Worm (Caenorhabditis elegans) whole organism, L4 larva: ENCODE data around the gene Y42H9AR.1.

Experiments
- F10B5.3 ChIP-seq: sonication (generic microtip); optimal IDR thresholded peaks from 2 replicates; lab custom pipeline; 2016; ENCODE audit warnings: mild to moderate bottlenecking, missing genetic modification characterization, missing compliant biosample characterization
- F44E2.7 ChIP-seq: fragments of 200-800 bp; sonication (Bioruptor generic); IDR thresholded peaks from 2 replicates; pipeline ENCODE4 v2.1.2; 2022; ENCODE audit warnings: missing genetic modification characterization, missing compliant biosample characterization
- F49E8.2 ChIP-seq: sonication (generic microtip); optimal IDR thresholded peaks from 2 replicates; lab custom pipeline; 2016; ENCODE audit warnings: missing compliant biosample characterization, mild to moderate bottlenecking, missing genetic modification characterization, borderline replicate concordance
- T20F7.1 ChIP-seq: fragments of 200-800 bp; sonication (Bioruptor generic); optimal IDR thresholded peaks from 2 replicates; lab custom pipeline; 2018; ENCODE audit warnings: mild to moderate bottlenecking, missing genetic modification characterization, missing compliant biosample characterization
- Y5F2A.4 ChIP-seq: fragments of 200-800 bp; sonication (Bioruptor generic); optimal IDR thresholded peaks from 2 replicates; lab custom pipeline; 2018; ENCODE audit warnings: mild to moderate bottlenecking, missing genetic modification characterization, missing compliant biosample characterization
- aha-1 ChIP-seq: fragments of 150-350 bp; peaks from one replicate; lab custom pipeline; 2014; ENCODE audit warnings: missing biosample characterization, missing genetic modification characterization
- ceh-62 ChIP-seq: sonication (generic microtip); optimal IDR thresholded peaks from 2 replicates; lab custom pipeline; 2017; ENCODE audit warnings: missing biosample characterization, missing genetic modification characterization
- ces-1 ChIP-seq: fragments of 150-350 bp; sonication (generic microtip); optimal IDR thresholded peaks from 4 replicates; lab custom pipeline; 2014; ENCODE audit warnings: missing biosample characterization, missing genetic modification reagents, missing genetic modification characterization
- daf-16 ChIP-seq, 3 experiments: sonication (generic microtip); optimal IDR thresholded peaks; 2 replicates each; lab custom pipeline; 2016 to 2017; ENCODE audit warnings: missing genetic modification characterization in 3 of 3, missing genetic modification reagents in 3 of 3, mild to moderate bottlenecking in 2 of 3, missing compliant biosample characterization in 2 of 3, missing biosample characterization in 1 of 3, moderate library complexity in 1 of 3
- daf-8 ChIP-seq: fragments of 200-800 bp; sonication (Bioruptor generic); IDR thresholded peaks from 2 replicates; pipeline ENCODE4 v1.3.6; 2022; ENCODE audit warnings: missing genetic modification characterization, missing compliant biosample characterization
- dmd-9 ChIP-seq: fragments of 200-800 bp; sonication (Bioruptor generic); IDR thresholded peaks from 2 replicates; pipeline ENCODE4 v1.3.6; 2022; ENCODE audit warnings: missing genetic modification reagents, missing genetic modification characterization, missing compliant biosample characterization
- dve-1 ChIP-seq: sonication (generic microtip); optimal IDR thresholded peaks from 2 replicates; lab custom pipeline; 2017; ENCODE audit warnings: antibody characterized with exemption, mild to moderate bottlenecking, missing genetic modification characterization, missing compliant biosample characterization; ENCODE audit not compliant: insufficient read depth
- egl-43 ChIP-seq: fragments of 200-800 bp; sonication (Bioruptor generic); IDR thresholded peaks from 2 replicates; pipeline ENCODE4 v1.3.6; 2022; ENCODE audit warnings: missing genetic modification reagents, missing genetic modification characterization, missing compliant biosample characterization
- fos-1 ChIP-seq: fragments of 150-350 bp; optimal IDR thresholded peaks from 2 replicates; lab custom pipeline; 2014; ENCODE audit warnings: missing biosample characterization, missing genetic modification characterization
- hlh-11 ChIP-seq: fragments of 200-800 bp; sonication (Bioruptor generic); optimal IDR thresholded peaks from 2 replicates; lab custom pipeline; 2018; ENCODE audit warnings: mild to moderate bottlenecking, missing genetic modification characterization, missing compliant biosample characterization
- jun-1 ChIP-seq: fragments of 150-350 bp; optimal IDR thresholded peaks from 2 replicates; lab custom pipeline; 2014; ENCODE audit warnings: missing biosample characterization, missing genetic modification reagents, missing genetic modification characterization
- lim-7 ChIP-seq: fragments of 200-800 bp; sonication (Bioruptor generic); IDR thresholded peaks from 2 replicates; pipeline ENCODE4 v1.3.6; 2022; ENCODE audit warnings: missing genetic modification characterization, missing compliant biosample characterization
- lin-38 ChIP-seq: fragments of 200-800 bp; sonication (Bioruptor generic); IDR thresholded peaks from 2 replicates; pipeline ENCODE4 v1.3.6; 2022; ENCODE audit warnings: missing genetic modification reagents, missing genetic modification characterization, missing compliant biosample characterization
- lin-39 ChIP-seq: fragments of 150-350 bp; optimal IDR thresholded peaks from 2 replicates; lab custom pipeline; 2014; ENCODE audit warnings: missing biosample characterization, missing genetic modification reagents, missing genetic modification characterization
- lsy-2 ChIP-seq, 2 experiments: fragments of 150-350 bp in 1 of 2; sonication (generic microtip) in 1 of 2; optimal IDR thresholded peaks; 2 replicates each; lab custom pipeline; 2014 to 2017; ENCODE audit warnings: missing biosample characterization in 2 of 2, missing genetic modification characterization in 2 of 2
- madf-9 ChIP-seq: fragments of 200-800 bp; sonication (Bioruptor generic); conservative IDR thresholded peaks from 2 replicates; pipeline ENCODE4 v1.3.6; 2022; ENCODE audit warnings: missing genetic modification reagents, missing genetic modification characterization, missing compliant biosample characterization
- mdl-1 ChIP-seq, 2 experiments: fragments of 150-350 bp in 1 of 2; sonication (generic microtip) in 1 of 2; optimal IDR thresholded peaks; 2 replicates each; lab custom pipeline; 2014 to 2017; ENCODE audit warnings: missing biosample characterization in 2 of 2, missing genetic modification characterization in 2 of 2
- mep-1 ChIP-seq: fragments of 150-350 bp; sonication (generic microtip); optimal IDR thresholded peaks from 3 replicates; lab custom pipeline; 2014; ENCODE audit warnings: missing biosample characterization, missing genetic modification characterization
- mes-2 ChIP-seq: sonication (generic microtip); optimal IDR thresholded peaks from 2 replicates; lab custom pipeline; 2016; ENCODE audit warnings: missing genotype, mild to moderate bottlenecking, missing genetic modification characterization, missing compliant biosample characterization; ENCODE audit not compliant: poor library complexity, severe bottlenecking
- mxl-2 ChIP-seq: fragments of 200-800 bp; sonication (Bioruptor generic); conservative IDR thresholded peaks from 2 replicates; pipeline ENCODE4 v1.3.6; 2022; ENCODE audit warnings: missing genetic modification reagents, missing genetic modification characterization, missing compliant biosample characterization
- nhr-102 ChIP-seq: sonication (generic microtip); optimal IDR thresholded peaks from 2 replicates; lab custom pipeline; 2016; ENCODE audit warnings: mild to moderate bottlenecking, missing genetic modification characterization, moderate library complexity, missing compliant biosample characterization
- nhr-11 ChIP-seq: fragments of 150-350 bp; optimal IDR thresholded peaks from 2 replicates; lab custom pipeline; 2014; ENCODE audit warnings: missing biosample characterization, missing genetic modification characterization
- nhr-111 ChIP-seq: fragments of 200-800 bp; sonication (Bioruptor generic); optimal IDR thresholded peaks from 2 replicates; lab custom pipeline; 2018; ENCODE audit warnings: mild to moderate bottlenecking, missing genetic modification characterization, missing compliant biosample characterization
- nhr-25 ChIP-seq: sonication (generic microtip); optimal IDR thresholded peaks from 2 replicates; lab custom pipeline; 2017; ENCODE audit warnings: missing genetic modification characterization, mild to moderate bottlenecking, missing compliant biosample characterization, antibody characterized with exemption, moderate library complexity, borderline replicate concordance; ENCODE audit not compliant: insufficient read depth
- nhr-28 ChIP-seq: fragments of 150-350 bp; optimal IDR thresholded peaks from 2 replicates; lab custom pipeline; 2014; ENCODE audit warnings: missing biosample characterization, missing genetic modification characterization
- nhr-41 ChIP-seq: fragments of 200-800 bp; sonication (Bioruptor generic); IDR thresholded peaks from 2 replicates; pipeline ENCODE4 v1.3.6; 2022; ENCODE audit warnings: missing genetic modification reagents, missing genetic modification characterization, missing compliant biosample characterization
- nhr-76 ChIP-seq: fragments of 150-350 bp; optimal IDR thresholded peaks from 2 replicates; lab custom pipeline; 2014; ENCODE audit warnings: missing biosample characterization, missing genetic modification characterization
- nhr-77 ChIP-seq: fragments of 150-350 bp; optimal IDR thresholded peaks from 2 replicates; lab custom pipeline; 2014; ENCODE audit warnings: missing biosample characterization, missing genetic modification characterization
- php-3 ChIP-seq: fragments of 200-800 bp; sonication (Bioruptor generic); IDR thresholded peaks from 2 replicates; pipeline ENCODE4 v1.3.6; 2022; ENCODE audit warnings: missing genetic modification reagents, missing genetic modification characterization, missing compliant biosample characterization
- pqm-1 ChIP-seq: sonication (generic microtip); optimal IDR thresholded peaks from 2 replicates; lab custom pipeline; 2017; ENCODE audit warnings: missing biosample characterization, missing genetic modification characterization
- saeg-2 ChIP-seq: fragments of 200-800 bp; sonication (Bioruptor generic); IDR thresholded peaks from 2 replicates; pipeline ENCODE4 v1.3.6; 2022; ENCODE audit warnings: missing genetic modification reagents, missing genetic modification characterization, missing compliant biosample characterization
- sdz-12 ChIP-seq: fragments of 200-800 bp; sonication (Bioruptor generic); optimal IDR thresholded peaks from 2 replicates; lab custom pipeline; 2018; ENCODE audit warnings: mild to moderate bottlenecking, missing genetic modification characterization, missing compliant biosample characterization
- set-16 ChIP-seq: fragments of 200-800 bp; sonication (Bioruptor generic); IDR thresholded peaks from 2 replicates; pipeline ENCODE4 v1.3.6; 2022; ENCODE audit warnings: missing genetic modification reagents, missing genetic modification characterization, missing compliant biosample characterization
- spr-3 ChIP-seq: fragments of 200-800 bp; sonication (Bioruptor generic); optimal IDR thresholded peaks from 2 replicates; lab custom pipeline; 2018; ENCODE audit warnings: mild to moderate bottlenecking, missing genetic modification characterization, missing compliant biosample characterization
- unc-62 ChIP-seq, 3 experiments: fragments of 150-350 bp in 1 of 3; sonication (generic microtip); optimal IDR thresholded peaks in 2 of 3; peaks in 1 of 3; 1 replicate in 1 of 3; 2 replicates in 2 of 3; lab custom pipeline; 2014 to 2017; ENCODE audit warnings: missing biosample characterization in 3 of 3, missing genetic modification characterization in 3 of 3, missing genetic modification reagents in 3 of 3, missing genotype in 1 of 3
- vab-7 ChIP-seq: fragments of 200-800 bp; sonication (Bioruptor generic); IDR thresholded peaks from 2 replicates; pipeline ENCODE4 v1.3.6; 2022; ENCODE audit warnings: missing genetic modification reagents, missing genetic modification characterization, missing compliant biosample characterization
- zfp-3 ChIP-seq: fragments of 200-800 bp; sonication (Bioruptor generic); conservative IDR thresholded peaks from 2 replicates; pipeline ENCODE4 v1.3.6; 2022; ENCODE audit warnings: missing genetic modification reagents, missing genetic modification characterization, missing compliant biosample characterization
- zip-2 ChIP-seq: fragments of 150-350 bp; optimal IDR thresholded peaks from 2 replicates; lab custom pipeline; 2014; ENCODE audit warnings: missing biosample characterization, missing genetic modification characterization
- ztf-7 ChIP-seq: fragments of 150-350 bp; optimal IDR thresholded peaks from 2 replicates; lab custom pipeline; 2014; ENCODE audit warnings: missing biosample characterization, missing genetic modification characterization

Y42H9AR.1 gene

DNA sequence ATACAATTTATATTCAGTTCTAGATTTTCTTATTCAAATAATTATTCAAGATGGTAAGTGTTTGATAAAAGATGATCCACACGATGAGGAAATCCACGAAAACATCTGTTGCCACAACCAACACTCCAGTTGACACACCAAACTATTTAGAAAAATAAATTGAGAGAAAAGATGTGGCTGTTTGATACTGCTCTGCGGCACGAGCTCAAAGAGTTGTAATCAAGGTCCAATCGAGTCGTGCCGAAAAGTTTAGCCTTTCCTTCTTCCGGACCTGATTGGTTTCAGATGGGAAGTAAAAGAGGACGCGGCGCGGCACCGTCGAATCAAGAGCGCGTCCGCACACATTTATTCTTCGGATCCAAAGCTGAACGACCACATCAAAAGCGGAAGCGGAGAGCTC, 23.4 kb downstream of the Y42H9AR.1 start:
- TF ChIP-seq mxl-2 (GFP tag; lab: Robert Waterston, UW) (no peak), mdl-1 (tag; optimal IDR thresholded peaks at IDR 0.05; lab: Kevin White, UChicago) (no peak), dmd-9 (GFP tag; lab: Robert Waterston, UW) (no peak), nhr-41 (no peak), lin-38 (GFP tag; lab: Robert Waterston, UW) (no peak), nhr-111 (GFP tag; lab: Kevin White, UChicago) (no peak), lin-39 (tag; lab: Kevin White, UChicago) (no peak), nhr-11 (tag; lab: Kevin White, UChicago) (no peak)

DNA sequence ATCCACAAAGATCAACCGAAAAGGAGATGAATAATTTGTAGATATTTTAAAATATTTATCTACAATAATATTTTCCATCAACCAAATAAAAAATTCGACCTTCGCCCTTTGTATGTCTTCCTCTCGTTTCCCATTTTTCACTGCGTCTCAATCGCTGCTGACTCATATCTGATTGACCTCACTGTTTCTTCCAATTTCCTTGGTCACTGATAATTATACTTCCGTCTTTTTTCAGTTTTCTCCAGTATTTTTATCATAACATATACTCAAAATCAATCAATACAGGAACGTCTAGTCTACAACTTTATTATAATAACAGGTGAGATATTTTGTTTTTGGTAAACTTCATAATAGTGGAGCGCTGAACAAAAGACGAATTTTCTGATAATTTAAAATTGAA, 25.8 kb downstream of the Y42H9AR.1 start, which contains the start of gene pmk-3:
pmk-3 (plus strand) TSS at position 236 of the 400 bp plus-strand sequence.
- TF ChIP-seq zip-2 (no peak), nhr-102 (tag; lab: Kevin White, UChicago) (no peak), daf-16 (GFP tag; optimal IDR thresholded peaks at IDR 0.05; lab: Kevin White, UChicago) (peak in 1 of 2 experiments; percentile 17), daf-16 (tag; optimal IDR thresholded peaks at IDR 0.05; lab: Kevin White, UChicago) (peak; percentile 7), sdz-12 (no peak), ztf-7 (tag; lab: Kevin White, UChicago) (no peak), zfp-3 (GFP tag; lab: Robert Waterston, UW) (no peak), jun-1 (no peak), daf-8 (GFP tag; lab: Robert Waterston, UW) (no peak), F44E2.7 (GFP tag; lab: Robert Waterston, UW) (no peak), F49E8.2 (no peak), set-16 (GFP tag; lab: Robert Waterston, UW) (no peak), nhr-41 (no peak), spr-3 (GFP tag; lab: Kevin White, UChicago) (no peak), nhr-25 (no peak), hlh-11 (tag; lab: Kevin White, UChicago) (peak; percentile 18), nhr-28 (tag; lab: Kevin White, UChicago) (peak; percentile 61), nhr-11 (tag; lab: Kevin White, UChicago) (no peak), Y5F2A.4 (no peak), lin-39 (tag; lab: Kevin White, UChicago) (no peak), madf-9 (GFP tag; lab: Robert Waterston, UW) (no peak), mes-2 (tag; lab: Kevin White, UChicago) (peak; percentile 15), ceh-62 (tag; lab: Kevin White, UChicago) (no peak), nhr-76 (tag; lab: Kevin White, UChicago) (no peak), fos-1 (tag; lab: Kevin White, UChicago) (no peak), mep-1 (tag; lab: Kevin White, UChicago) (peak; percentile 19), vab-7 (GFP tag; lab: Robert Waterston, UW) (no peak), dve-1 (tag; lab: Kevin White, UChicago) (peak; percentile 55), pqm-1 (peak; percentile 36), saeg-2 (no peak), mxl-2 (GFP tag; lab: Robert Waterston, UW) (no peak), F10B5.3 (tag; lab: Kevin White, UChicago) (no peak)

DNA sequence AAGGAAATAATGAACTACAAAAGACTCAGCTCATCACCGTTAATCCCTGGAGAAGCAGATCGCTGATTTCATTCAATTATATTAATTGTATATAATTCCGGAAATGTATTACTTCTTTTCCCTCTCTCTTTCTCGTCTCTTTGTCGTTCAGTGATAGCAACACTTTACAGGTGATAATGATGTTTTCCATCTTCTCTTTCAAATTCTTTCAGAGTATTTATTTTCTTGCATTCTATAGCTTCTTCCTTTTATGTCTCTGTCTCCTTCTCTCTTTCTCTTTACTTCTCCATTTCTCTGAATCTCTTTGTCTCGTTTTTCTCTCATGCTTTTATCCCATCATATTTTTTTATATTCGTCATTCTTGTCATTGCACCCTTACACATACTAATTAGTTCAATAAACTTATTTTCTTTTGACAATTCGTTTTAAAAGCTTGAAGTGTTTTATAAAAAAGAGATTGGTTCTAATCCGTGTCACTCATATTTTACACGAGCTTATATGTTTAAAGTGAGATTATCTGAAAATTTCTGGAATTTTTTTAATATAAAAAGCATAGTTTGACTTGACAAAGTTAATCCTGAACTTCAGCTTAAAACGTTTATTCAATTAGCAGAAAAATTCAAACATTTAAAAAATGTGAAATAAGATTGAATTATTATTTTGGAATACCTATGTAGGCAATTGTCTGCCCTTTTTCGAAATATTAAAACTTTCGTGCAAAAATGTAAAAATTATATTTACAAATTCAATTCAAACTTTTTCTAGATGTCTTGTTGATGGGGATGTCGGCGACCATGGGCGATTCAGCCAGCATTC, 29.8 kb downstream of the Y42H9AR.1 start, which contains the start of gene pmk-2:
pmk-2 (plus strand) TSS at position 766 of the 816 bp plus-strand sequence.
- TF ChIP-seq dve-1 (tag; lab: Kevin White, UChicago), result peak; percentile 25
- TF ChIP-seq mep-1 (tag; lab: Kevin White, UChicago), result peak; percentile 37
- peak in 1 of 2 experiments; percentile 18 for TF ChIP-seq mdl-1 (tag; optimal IDR thresholded peaks at IDR 0.05; lab: Kevin White, UChicago)
- peak; percentile 47 for TF ChIP-seq nhr-77 (tag; lab: Kevin White, UChicago)
- TF ChIP-seq nhr-111 (GFP tag; lab: Kevin White, UChicago), result no peak
- TF ChIP-seq lim-7, result no peak
- TF ChIP-seq set-16 (GFP tag; lab: Robert Waterston, UW), result no peak
- TF ChIP-seq aha-1 (tag; lab: Kevin White, UChicago), result peak; percentile 79
- TF ChIP-seq lsy-2 (tag; optimal IDR thresholded peaks at IDR 0.05; lab: Kevin White, UChicago), result peak in 1 of 2 experiments; percentile 22
- peak; percentile 26 for TF ChIP-seq T20F7.1 (GFP tag; lab: Kevin White, UChicago)
- TF ChIP-seq daf-16 (GFP tag; optimal IDR thresholded peaks at IDR 0.05; lab: Kevin White, UChicago), result no peak
- TF ChIP-seq daf-16 (tag; optimal IDR thresholded peaks at IDR 0.05; lab: Kevin White, UChicago), result peak; percentile 83
- no peak for TF ChIP-seq ztf-7 (tag; lab: Kevin White, UChicago)
- no peak for TF ChIP-seq lin-39 (tag; lab: Kevin White, UChicago)
- TF ChIP-seq unc-62 (GFP tag; optimal IDR thresholded peaks at IDR 0.05 in 1 of 2; lab: Kevin White, UChicago), result peak in 1 of 2 experiments; percentile 87
- TF ChIP-seq unc-62 (tag; optimal IDR thresholded peaks at IDR 0.05; lab: Kevin White, UChicago), result no peak
- peak; percentile 9 for TF ChIP-seq nhr-11 (tag; lab: Kevin White, UChicago)
- no peak for TF ChIP-seq egl-43 (GFP tag; lab: Robert Waterston, UW)
- TF ChIP-seq ces-1 (GFP tag; lab: Kevin White, UChicago), result no peak
- TF ChIP-seq php-3 (GFP tag; lab: Robert Waterston, UW), result no peak
